Worm (Caenorhabditis elegans): ENCODE data around the gene Y39C12A.9.

DNA sequence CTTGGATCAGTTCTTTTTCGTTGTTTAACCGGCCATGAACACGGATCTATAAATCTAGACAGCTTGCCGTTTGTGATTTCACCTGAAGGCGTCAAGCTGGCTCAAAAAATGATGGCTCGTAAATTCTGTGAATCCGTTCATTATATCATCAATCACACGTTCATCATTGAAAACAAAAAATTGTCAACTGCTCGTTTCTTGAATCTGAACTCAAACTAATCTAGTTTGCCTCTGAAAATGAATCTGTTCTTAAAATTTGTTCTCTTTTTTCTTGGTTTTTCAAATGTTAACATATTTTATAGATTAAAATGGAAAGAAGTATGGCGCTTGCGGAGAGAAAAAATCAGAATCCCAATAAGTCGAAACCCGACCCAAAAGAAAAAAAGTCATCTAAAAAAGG is 31.7 kb upstream of the Y39C12A.9 start, which contains the start of gene C42C1.8:
- TF ChIP-seq C38D4.7 (GFP tag; optimal IDR thresholded peaks at IDR 0.05), result no peak
- no peak for TF ChIP-seq pag-3 (tag; optimal IDR thresholded peaks at IDR 0.05; ENCODE audit: borderline replicate concordance)
- TF ChIP-seq T23F11.4 (GFP tag; optimal IDR thresholded peaks at IDR 0.05), result no peak
- no peak for TF ChIP-seq nfya-1 (tag; optimal IDR thresholded peaks at IDR 0.05)
- TF ChIP-seq ceh-18 (tag; optimal IDR thresholded peaks at IDR 0.05), result no peak
- no peak for TF ChIP-seq ceh-45 (GFP tag; IDR thresholded peaks at IDR 0.05)
